Worm (Caenorhabditis elegans) whole organism, dauer: ENCODE measurements around the gene fil-1.
"Not testable (repeated sequence)": the region's sequence is repeated elsewhere in the genome, so short reads cannot be mapped to it uniquely, and the experiment has no call there.

Experiments
- unc-62 ChIP-seq: sonication (generic microtip); optimal IDR thresholded peaks from 2 replicates; lab custom pipeline; 2017; ENCODE audit warnings: missing biosample characterization, missing genetic modification reagents, missing genetic modification characterization

Gene fil-1

ce11 chrV:15036769-15037168 lies 43.1 kb downstream of the fil-1 start, which contains the start of gene melo-3:
TSS of gene melo-3 (minus strand) at chrV:15036869.
- TF ChIP-seq unc-62 = not testable (repeated sequence)
